Worm (Caenorhabditis elegans) whole organism, early embryonic: ENCODE measurements around the gene F29A7.3.

ENCODE experiments used
- B0310.2 ChIP-seq: sonication (generic microtip); optimal IDR thresholded peaks from 2 replicates; lab custom pipeline; 2016; ENCODE audit warnings: mild to moderate bottlenecking, missing genetic modification characterization, missing compliant biosample characterization
- F13C5.2 ChIP-seq: sonication (generic microtip); optimal IDR thresholded peaks from 2 replicates; lab custom pipeline; 2017; ENCODE audit warnings: mild to moderate bottlenecking, missing genetic modification characterization, inconsistent platforms, missing compliant biosample characterization
- aly-1 ChIP-seq: sonication (generic microtip); optimal IDR thresholded peaks from 2 replicates; lab custom pipeline; 2016; ENCODE audit warnings: missing genetic modification characterization, missing compliant biosample characterization
- ama-1 ChIP-seq: fragments of 150-350 bp; optimal IDR thresholded peaks from 2 replicates; lab custom pipeline; 2014
- ceh-13 ChIP-seq: fragments of 200-800 bp; sonication (Bioruptor generic); optimal IDR thresholded peaks from 2 replicates; lab custom pipeline; 2018; ENCODE audit warnings: mild to moderate bottlenecking, missing genetic modification characterization, missing compliant biosample characterization
- ceh-36 ChIP-seq: sonication (generic microtip); optimal IDR thresholded peaks from 2 replicates; lab custom pipeline; 2016; ENCODE audit warnings: missing genetic modification characterization, inconsistent platforms, missing compliant biosample characterization
- ets-7 ChIP-seq: sonication (generic microtip); optimal IDR thresholded peaks from 2 replicates; lab custom pipeline; 2016; ENCODE audit warnings: missing genotype, missing genetic modification characterization, missing compliant biosample characterization
- flt-1 ChIP-seq: fragments of 200-800 bp; sonication (Bioruptor generic); IDR thresholded peaks from 2 replicates; pipeline ENCODE4 v1.3.6; 2022; ENCODE audit warnings: missing genetic modification characterization, missing compliant biosample characterization
- hmbx-1 ChIP-seq: sonication (generic microtip); optimal IDR thresholded peaks from 2 replicates; lab custom pipeline; 2016; ENCODE audit warnings: mild to moderate bottlenecking, missing genetic modification characterization, missing compliant biosample characterization
- hmg-4 ChIP-seq: fragments of 200-800 bp; sonication (Bioruptor generic); optimal IDR thresholded peaks from 2 replicates; lab custom pipeline; 2018; ENCODE audit warnings: mild to moderate bottlenecking, missing genetic modification characterization, missing compliant biosample characterization
- hnd-1 ChIP-seq: sonication (generic microtip); optimal IDR thresholded peaks from 2 replicates; lab custom pipeline; 2016; ENCODE audit warnings: missing genetic modification characterization, missing compliant biosample characterization
- pes-1 ChIP-seq: fragments of 200-800 bp; sonication (Bioruptor generic); IDR thresholded peaks from 2 replicates; pipeline ENCODE4 v1.3.6; 2022; ENCODE audit warnings: missing genetic modification reagents, missing genetic modification characterization, missing compliant biosample characterization
- scrt-1 ChIP-seq: fragments of 200-800 bp; sonication (Bioruptor generic); IDR thresholded peaks from 2 replicates; pipeline ENCODE4 v1.3.6; 2022; ENCODE audit warnings: missing genetic modification characterization, missing compliant biosample characterization
- sea-1 ChIP-seq: fragments of 200-800 bp; sonication (Bioruptor generic); conservative IDR thresholded peaks from 2 replicates; pipeline ENCODE4 v1.3.6; 2022; ENCODE audit warnings: missing genetic modification characterization, missing compliant biosample characterization
- tbx-11 ChIP-seq: fragments of 200-800 bp; sonication (Bioruptor generic); IDR thresholded peaks from 2 replicates; pipeline ENCODE4 v1.3.6; 2022; ENCODE audit warnings: missing genetic modification characterization, missing compliant biosample characterization
- tbx-37 ChIP-seq: fragments of 200-800 bp; sonication (Bioruptor generic); conservative IDR thresholded peaks from 2 replicates; pipeline ENCODE4 v1.3.6; 2022; ENCODE audit warnings: missing genetic modification reagents, missing genetic modification characterization, missing compliant biosample characterization
- tra-4 ChIP-seq: sonication (generic microtip); optimal IDR thresholded peaks from 2 replicates; lab custom pipeline; 2017; ENCODE audit warnings: missing genetic modification characterization, missing compliant biosample characterization

The F29A7.3 gene

DNA sequence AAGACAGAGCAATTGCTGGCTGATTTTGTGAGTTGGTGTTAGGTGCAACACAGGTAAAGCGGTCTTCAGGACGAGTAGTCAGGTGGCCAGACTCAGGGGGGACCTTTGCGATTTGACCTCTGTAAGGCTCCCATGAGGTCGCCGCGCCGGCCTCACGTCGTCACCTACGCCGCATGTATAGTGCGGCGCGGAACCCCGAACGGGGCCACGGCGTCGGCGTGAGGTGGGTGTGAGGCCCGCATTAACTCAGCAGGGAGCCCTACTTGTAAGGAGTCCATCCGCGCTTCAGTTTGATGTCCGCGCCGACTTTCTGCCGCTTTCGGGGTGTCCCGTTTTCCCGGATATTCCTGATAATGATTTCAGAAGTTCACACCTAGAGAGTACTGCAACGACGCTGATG is 1.5 kb downstream of the F29A7.3 start:
- TF ChIP-seq flt-1 (GFP tag; lab: Robert Waterston, UW) (no peak), ama-1 (no peak), scrt-1 (GFP tag; lab: Robert Waterston, UW) (no peak), ceh-36 (tag; lab: Kevin White, UChicago) (no peak), pes-1 (GFP tag; lab: Robert Waterston, UW) (no peak), sea-1 (no peak), hmg-4 (GFP tag; lab: Kevin White, UChicago) (no peak), ets-7 (tag; lab: Kevin White, UChicago) (no peak)

ce11 chrII:2756351-2756750 is 3.3 kb downstream of the F29A7.3 start:
- TF ChIP-seq aly-1 (tag; lab: Kevin White, UChicago) (no peak), ceh-13 (GFP tag; lab: Kevin White, UChicago) (no peak), B0310.2 (tag; lab: Kevin White, UChicago) (no peak), tbx-11 (no peak), hmg-4 (GFP tag; lab: Kevin White, UChicago) (no peak), scrt-1 (GFP tag; lab: Robert Waterston, UW) (no peak)

- TF ChIP-seq tra-4 (tag; lab: Kevin White, UChicago) (no peak), ceh-36 (tag; lab: Kevin White, UChicago) (no peak), ceh-13 (GFP tag; lab: Kevin White, UChicago) (no peak), flt-1 (GFP tag; lab: Robert Waterston, UW) (no peak), hmg-4 (GFP tag; lab: Kevin White, UChicago) (no peak), B0310.2 (tag; lab: Kevin White, UChicago) (no peak), hmbx-1 (no peak), ets-7 (tag; lab: Kevin White, UChicago) (no peak), scrt-1 (GFP tag; lab: Robert Waterston, UW) (no peak), pes-1 (GFP tag; lab: Robert Waterston, UW) (no peak), ama-1 (no peak), tbx-11 (no peak), aly-1 (tag; lab: Kevin White, UChicago) (no peak), F13C5.2 (tag; lab: Kevin White, UChicago) (no peak), hnd-1 (tag; lab: Kevin White, UChicago) (no peak), tbx-37 (GFP tag; lab: Robert Waterston, UW) (no peak), sea-1 (no peak)
Observed at ce11 chrII:2757954-2758353, 4.9 kb downstream of the F29A7.3 start, which contains the start of gene F29A7.8. F29A7.8 (minus strand) TSS chrII:2758054.

ce11 chrII:2758476-2758875 is 5.4 kb downstream of the F29A7.3 start, which contains the start of gene fbxb-107:
fbxb-107 (plus strand) TSS chrII:2758772.
- TF ChIP-seq tra-4 (tag; lab: Kevin White, UChicago) (no peak), hmg-4 (GFP tag; lab: Kevin White, UChicago) (no peak), ceh-13 (GFP tag; lab: Kevin White, UChicago) (no peak), ets-7 (tag; lab: Kevin White, UChicago) (no peak), B0310.2 (tag; lab: Kevin White, UChicago) (no peak), ama-1 (no peak), aly-1 (tag; lab: Kevin White, UChicago) (no peak), sea-1 (no peak; the same call in 1 of the 2 replicates), tbx-37 (GFP tag; lab: Robert Waterston, UW) (no peak), hmbx-1 (no peak), scrt-1 (GFP tag; lab: Robert Waterston, UW) (no peak), flt-1 (GFP tag; lab: Robert Waterston, UW) (no peak), hnd-1 (tag; lab: Kevin White, UChicago) (no peak), F13C5.2 (tag; lab: Kevin White, UChicago) (no peak), ceh-36 (tag; lab: Kevin White, UChicago) (no peak), pes-1 (GFP tag; lab: Robert Waterston, UW) (no peak), tbx-11 (no peak)

ce11 chrII:2762108-2762507 is 9.0 kb downstream of the F29A7.3 start, which contains the start of gene fbxb-106:
fbxb-106 (plus strand) TSS chrII:2762408.
- TF ChIP-seq ama-1, result no peak
- TF ChIP-seq ets-7 (tag; lab: Kevin White, UChicago), result no peak
- TF ChIP-seq flt-1 (GFP tag; lab: Robert Waterston, UW), result no peak
- no peak for TF ChIP-seq hnd-1 (tag; lab: Kevin White, UChicago)
- no peak for TF ChIP-seq tbx-37 (GFP tag; lab: Robert Waterston, UW)
- TF ChIP-seq sea-1, result no peak
- TF ChIP-seq pes-1 (GFP tag; lab: Robert Waterston, UW), result no peak

DNA sequence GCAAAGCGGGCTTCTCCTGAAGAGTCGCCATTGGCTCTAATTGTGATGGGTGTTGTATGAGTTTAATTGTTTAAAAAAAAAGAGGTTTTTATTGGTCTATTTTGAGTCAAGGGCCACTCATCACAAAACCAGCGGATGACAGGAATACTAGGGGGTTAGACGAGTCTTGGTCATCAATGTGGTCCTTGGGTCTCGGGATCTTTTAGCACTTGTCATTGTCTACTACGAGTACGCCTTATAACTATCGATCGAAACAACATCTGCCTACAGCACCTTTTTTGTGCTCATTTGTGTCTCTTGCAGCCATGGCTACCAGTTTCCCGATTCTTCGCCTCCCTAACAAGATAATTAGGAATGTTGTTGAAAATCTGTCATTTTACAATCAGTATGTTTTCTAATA is 11.6 kb downstream of the F29A7.3 start, which contains the start of gene fbxb-108:
Gene fbxb-108 (plus strand): TSS at position 301 of the 400 bp plus-strand sequence.
- no peak for TF ChIP-seq ets-7 (tag; lab: Kevin White, UChicago)
- no peak for TF ChIP-seq ceh-13 (GFP tag; lab: Kevin White, UChicago)
- no peak for TF ChIP-seq sea-1
- TF ChIP-seq hnd-1 (tag; lab: Kevin White, UChicago), result no peak
- no peak for TF ChIP-seq hmg-4 (GFP tag; lab: Kevin White, UChicago)
- TF ChIP-seq ceh-36 (tag; lab: Kevin White, UChicago), result no peak
- TF ChIP-seq hmbx-1, result no peak
- TF ChIP-seq ama-1, result no peak
- no peak for TF ChIP-seq scrt-1 (GFP tag; lab: Robert Waterston, UW)
- no peak for TF ChIP-seq aly-1 (tag; lab: Kevin White, UChicago)
- TF ChIP-seq B0310.2 (tag; lab: Kevin White, UChicago), result no peak
- no peak for TF ChIP-seq pes-1 (GFP tag; lab: Robert Waterston, UW)
- no peak for TF ChIP-seq F13C5.2 (tag; lab: Kevin White, UChicago)
- TF ChIP-seq tbx-11, result no peak
- TF ChIP-seq flt-1 (GFP tag; lab: Robert Waterston, UW), result no peak
- TF ChIP-seq tbx-37 (GFP tag; lab: Robert Waterston, UW), result no peak
- no peak for TF ChIP-seq tra-4 (tag; lab: Kevin White, UChicago)

- TF ChIP-seq ama-1, result no peak
Observed at ce11 chrII:2766331-2766730, 13.2 kb downstream of the F29A7.3 start, which contains the start of gene F08D12.15. F08D12.15 (plus strand) TSS chrII:2766631.
